Fruit fly (Drosophila melanogaster): ENCODE measurements around the gene nom.

The nom gene

dm6 chr3R:8747134-8747870 lies 24.3 kb downstream of the nom start, which contains the start of the genes CG9801 and Nasp:
Gene CG9801, minus strand, starts transcription at chr3R:8747675.
Gene Nasp, plus strand, starts transcription at chr3R:8747798.
- TF ChIP-seq Dll (optimal IDR thresholded peaks at IDR 0.05), result no peak
- no peak for TF ChIP-seq pan (optimal IDR thresholded peaks at IDR 0.05)
- no peak for TF ChIP-seq usp (GFP tag; optimal IDR thresholded peaks at IDR 0.05)
- TF ChIP-seq CG8478 (optimal IDR thresholded peaks at IDR 0.05), result no peak
- TF ChIP-seq psq (optimal IDR thresholded peaks at IDR 0.05), result no peak
- no peak for TF ChIP-seq EcR (GFP tag; optimal IDR thresholded peaks at IDR 0.05)

dm6 chr3R:8747871-8748775 lies 25.1 kb downstream of the nom start:
- TF ChIP-seq EcR (GFP tag; optimal IDR thresholded peaks at IDR 0.05) (peak; percentile 66 to 75), Dll (optimal IDR thresholded peaks at IDR 0.05) (no peak), psq (optimal IDR thresholded peaks at IDR 0.05) (no peak), CG8478 (optimal IDR thresholded peaks at IDR 0.05) (no peak), pan (optimal IDR thresholded peaks at IDR 0.05) (no peak), usp (GFP tag; optimal IDR thresholded peaks at IDR 0.05) (no peak)

- no peak for TF ChIP-seq Dll (optimal IDR thresholded peaks at IDR 0.05)
- TF ChIP-seq pan (optimal IDR thresholded peaks at IDR 0.05), result no peak
- TF ChIP-seq usp (GFP tag; optimal IDR thresholded peaks at IDR 0.05), result no peak
- TF ChIP-seq CG8478 (optimal IDR thresholded peaks at IDR 0.05), result no peak
These were observed 25.8 kb downstream of the nom start for dm6 chr3R:8748776-8749126.

- TF ChIP-seq CG8478 (optimal IDR thresholded peaks at IDR 0.05) (no peak), EcR (GFP tag; optimal IDR thresholded peaks at IDR 0.05) (no peak), pan (optimal IDR thresholded peaks at IDR 0.05) (no peak), usp (GFP tag; optimal IDR thresholded peaks at IDR 0.05) (no peak), Dll (optimal IDR thresholded peaks at IDR 0.05) (no peak), psq (optimal IDR thresholded peaks at IDR 0.05) (no peak)
These were observed 45.0 kb downstream of the nom start, which contains the start of the genes CG34135 and CG11768 for dm6 chr3R:8767998-8768397. Gene CG34135, minus strand, starts transcription at chr3R:8768191. Gene CG11768, minus strand, starts transcription at chr3R:8768200.

dm6 chr3R:8769094-8769493 lies 46.1 kb downstream of the nom start, which contains the start of gene CG8236:
Gene CG8236, plus strand, starts transcription at chr3R:8769394.
- TF ChIP-seq pan (optimal IDR thresholded peaks at IDR 0.05) (no peak), psq (optimal IDR thresholded peaks at IDR 0.05) (no peak), EcR (GFP tag; optimal IDR thresholded peaks at IDR 0.05) (no peak)

- TF ChIP-seq CG8478 (optimal IDR thresholded peaks at IDR 0.05) (no peak), EcR (GFP tag; optimal IDR thresholded peaks at IDR 0.05) (no peak), Dll (optimal IDR thresholded peaks at IDR 0.05) (no peak), pan (optimal IDR thresholded peaks at IDR 0.05) (no peak), usp (GFP tag; optimal IDR thresholded peaks at IDR 0.05) (no peak), psq (optimal IDR thresholded peaks at IDR 0.05) (no peak)
These were observed 49.6 kb downstream of the nom start, which contains the start of gene CG13318 for dm6 chr3R:8772591-8772990. Gene CG13318, minus strand, starts transcription at chr3R:8772691.

- no peak for TF ChIP-seq Dll (optimal IDR thresholded peaks at IDR 0.05)
- no peak for TF ChIP-seq EcR (GFP tag; optimal IDR thresholded peaks at IDR 0.05)
- TF ChIP-seq psq (optimal IDR thresholded peaks at IDR 0.05), result no peak
These were observed 50.2 kb downstream of the nom start, which contains the start of gene CG34301 for dm6 chr3R:8773135-8773534. Gene CG34301, plus strand, starts transcription at chr3R:8773435.

Measured in whole organism.